Worm (Caenorhabditis elegans) whole organism, young adult: ENCODE measurements around the gene D2024.5.

ENCODE experiments used
- Y53F4B.3 ChIP-seq: fragments of 200-800 bp; sonication (Bioruptor generic); IDR thresholded peaks from 2 replicates; pipeline ENCODE4 v1.3.6; 2022; ENCODE audit warnings: missing genetic modification reagents, missing genetic modification characterization, missing compliant biosample characterization
- egl-44 ChIP-seq: fragments of 200-800 bp; sonication (Bioruptor generic); IDR thresholded peaks from 2 replicates; pipeline ENCODE4 v1.3.6; 2022; ENCODE audit warnings: missing genetic modification reagents, missing genetic modification characterization, missing compliant biosample characterization
- lin-40 ChIP-seq: sonication (generic microtip); optimal IDR thresholded peaks from 2 replicates; lab custom pipeline; 2016; ENCODE audit warnings: missing genetic modification characterization, mild to moderate bottlenecking, missing compliant biosample characterization, missing genotype, missing genetic modification reagents
- nhr-90 ChIP-seq: sonication (generic microtip); optimal IDR thresholded peaks from 2 replicates; lab custom pipeline; 2016; ENCODE audit warnings: missing genotype, mild to moderate bottlenecking, missing genetic modification characterization, missing compliant biosample characterization
- rec-8 ChIP-seq, 2 experiments: sonication (generic microtip); optimal IDR thresholded peaks; 2 replicates each; lab custom pipeline; 2016; ENCODE audit warnings: mild to moderate bottlenecking in 2 of 2, missing genetic modification characterization in 2 of 2, missing genetic modification reagents in 2 of 2, missing genotype in 2 of 2, missing biosample characterization in 1 of 2, missing compliant biosample characterization in 1 of 2, moderate library complexity in 1 of 2
- snpc-4 ChIP-seq, 5 experiments: fragments of 150-350 bp in 1 of 5; sonication (generic microtip) in 4 of 5; optimal IDR thresholded peaks; 2 replicates each; lab custom pipeline; 2014 to 2018; ENCODE audit warnings: missing genetic modification characterization in 5 of 5, missing biosample characterization in 3 of 5, antibody characterized with exemption in 2 of 5, mild to moderate bottlenecking in 2 of 5, missing compliant biosample characterization in 2 of 5, missing genotype in 2 of 5, moderate library complexity in 2 of 5, missing genetic modification reagents in 1 of 5
- unc-62 ChIP-seq: fragments of 150-350 bp; optimal IDR thresholded peaks from 2 replicates; lab custom pipeline; 2014; ENCODE audit warnings: missing biosample characterization, missing genetic modification reagents, missing genetic modification characterization
- xnd-1 ChIP-seq: sonication (generic microtip); optimal IDR thresholded peaks from 2 replicates; lab custom pipeline; 2016; ENCODE audit warnings: missing genotype, missing genetic modification reagents, missing genetic modification characterization, missing compliant biosample characterization

- TF ChIP-seq unc-62 (peak; percentile 54), snpc-4 (GFP tag; optimal IDR thresholded peaks at IDR 0.05; lab: Kevin White, UChicago) (no peak), snpc-4 (tag; optimal IDR thresholded peaks at IDR 0.05; lab: Kevin White, UChicago) (no peak), egl-44 (GFP tag; lab: Robert Waterston, UW) (no peak), xnd-1 (no peak), nhr-90 (tag; lab: Kevin White, UChicago) (no peak), rec-8 (tag; optimal IDR thresholded peaks at IDR 0.05; lab: Kevin White, UChicago) (no peak), lin-40 (no peak), Y53F4B.3 (no peak)
Observed at ce11 chrIV:7180304-7180703, 47.8 kb downstream of the D2024.5 start, which contains the start of gene cest-10.
